Fruit fly (Drosophila melanogaster) whole organism, prepupa: Measurements from ENCODE around the gene CG32548.

Source experiments
- Blimp-1 ChIP-seq: fragments of 200-800 bp; sonication (Bioruptor generic); optimal IDR thresholded peaks from 3 replicates; lab custom pipeline; 2017; ENCODE audit warnings: missing biosample characterization, missing genetic modification characterization, mild to moderate bottlenecking, moderate library complexity, missing genetic modification reagents
- CG10631 ChIP-seq: fragments of 200-800 bp; sonication (Bioruptor generic); optimal IDR thresholded peaks from 2 replicates; lab custom pipeline; 2016; ENCODE audit warnings: missing biosample characterization, missing genetic modification characterization
- CG10669 ChIP-seq: fragments of 200-800 bp; sonication (Bioruptor generic); optimal IDR thresholded peaks from 3 replicates; lab custom pipeline; 2018; ENCODE audit warnings: missing biosample characterization, mild to moderate bottlenecking, missing genetic modification characterization, moderate library complexity
- CG11294 ChIP-seq: fragments of 200-800 bp; sonication (Bioruptor generic); IDR thresholded peaks from 2 replicates; pipeline ENCODE4 v1.3.6; 2022; ENCODE audit warnings: missing biosample characterization, missing genetic modification characterization
- CG15336 ChIP-seq: fragments of 200-800 bp; sonication (Bioruptor generic); IDR thresholded peaks from 2 replicates; pipeline ENCODE4 v1.3.6; 2022; ENCODE audit warnings: missing biosample characterization, missing genetic modification characterization
- CG32006 ChIP-seq: fragments of 200-800 bp; sonication (Bioruptor generic); optimal IDR thresholded peaks from 3 replicates; lab custom pipeline; 2017; ENCODE audit warnings: missing biosample characterization, mild to moderate bottlenecking, missing genetic modification characterization
- CG34406 ChIP-seq: fragments of 200-800 bp; sonication (Bioruptor generic); optimal IDR thresholded peaks from 3 replicates; lab custom pipeline; 2016; ENCODE audit warnings: missing biosample characterization, missing genetic modification characterization
- CG4318 ChIP-seq: fragments of 200-800 bp; sonication (Bioruptor generic); optimal IDR thresholded peaks from 3 replicates; lab custom pipeline; 2017; ENCODE audit warnings: missing biosample characterization, mild to moderate bottlenecking, missing genetic modification characterization
- CG6163 ChIP-seq: fragments of 200-800 bp; sonication (Bioruptor generic); IDR thresholded peaks from 3 replicates; pipeline ENCODE4 v1.3.6; 2022; ENCODE audit warnings: missing biosample characterization, missing genetic modification characterization
- CG6276 ChIP-seq: fragments of 200-800 bp; sonication (Bioruptor generic); optimal IDR thresholded peaks from 2 replicates; lab custom pipeline; 2017; ENCODE audit warnings: missing biosample characterization, mild to moderate bottlenecking, missing genetic modification characterization
- CG6792 ChIP-seq: fragments of 200-800 bp; sonication (Bioruptor generic); optimal IDR thresholded peaks from 3 replicates; lab custom pipeline; 2016; ENCODE audit warnings: missing biosample characterization, missing genetic modification characterization
- CG6854 ChIP-seq: fragments of 200-800 bp; sonication (Bioruptor generic); optimal IDR thresholded peaks from 2 replicates; lab custom pipeline; 2017; ENCODE audit warnings: missing biosample characterization, mild to moderate bottlenecking, missing genetic modification characterization
- CG7368 ChIP-seq: fragments of 200-800 bp; sonication (Bioruptor generic); optimal IDR thresholded peaks from 3 replicates; lab custom pipeline; 2016; ENCODE audit warnings: missing biosample characterization, missing genetic modification characterization
- CG8119 ChIP-seq: fragments of 200-800 bp; sonication (Bioruptor generic); IDR thresholded peaks from 3 replicates; pipeline ENCODE4 v1.3.6; 2022; ENCODE audit warnings: missing biosample characterization, missing genetic modification characterization
- Eip75B ChIP-seq: fragments of 200-800 bp; sonication (Bioruptor generic); optimal IDR thresholded peaks from 3 replicates; lab custom pipeline; 2016; ENCODE audit warnings: missing biosample characterization, missing genetic modification characterization
- Eip78C ChIP-seq: fragments of 200-800 bp; sonication (Bioruptor generic); peaks from one replicate; lab custom pipeline; 2016; ENCODE audit warnings: missing biosample characterization, missing genetic modification characterization
- Ets96B ChIP-seq: fragments of 200-800 bp; optimal IDR thresholded peaks from 2 replicates; lab custom pipeline; 2019; ENCODE audit warnings: missing biosample characterization, mild to moderate bottlenecking, missing genetic modification characterization, moderate library complexity
- Gug ChIP-seq: fragments of 200-800 bp; sonication (Bioruptor generic); IDR thresholded peaks from 2 replicates; pipeline ENCODE4 v1.3.6; 2022; ENCODE audit warnings: missing biosample characterization, missing genetic modification characterization
- Hr38 ChIP-seq: sonication (Bioruptor generic); optimal IDR thresholded peaks from 2 replicates; lab custom pipeline; 2016; ENCODE audit warnings: missing biosample characterization, missing genetic modification characterization
- Hr39 ChIP-seq: fragments of 200-800 bp; sonication (Bioruptor generic); optimal IDR thresholded peaks from 2 replicates; lab custom pipeline; 2016; ENCODE audit warnings: missing biosample characterization, missing genetic modification characterization
- Hr4 ChIP-seq: fragments of 200-800 bp; sonication (Bioruptor generic); optimal IDR thresholded peaks from 3 replicates; lab custom pipeline; 2016; ENCODE audit warnings: missing biosample characterization, missing genetic modification characterization
- Lpt ChIP-seq: fragments of 200-800 bp; sonication (Bioruptor generic); optimal IDR thresholded peaks from 3 replicates; lab custom pipeline; 2016; ENCODE audit warnings: missing biosample characterization, missing genetic modification characterization
- Met ChIP-seq: fragments of 200-800 bp; sonication (Bioruptor generic); optimal IDR thresholded peaks from 3 replicates; lab custom pipeline; 2016; ENCODE audit warnings: missing biosample characterization, missing genetic modification characterization
- OdsH ChIP-seq: fragments of 200-800 bp; sonication (Bioruptor generic); optimal IDR thresholded peaks from 3 replicates; lab custom pipeline; 2016; ENCODE audit warnings: missing biosample characterization, missing genetic modification characterization
- Sox14 ChIP-seq: fragments of 200-800 bp; sonication (Bioruptor generic); optimal IDR thresholded peaks from 3 replicates; lab custom pipeline; 2016; ENCODE audit warnings: missing biosample characterization, missing genetic modification characterization
- dac ChIP-seq: fragments of 200-800 bp; sonication (Bioruptor generic); optimal IDR thresholded peaks from 2 replicates; lab custom pipeline; 2017; ENCODE audit warnings: missing biosample characterization, mild to moderate bottlenecking, missing genetic modification characterization
- dsx ChIP-seq: fragments of 200-800 bp; optimal IDR thresholded peaks from 3 replicates; lab custom pipeline; 2019; ENCODE audit warnings: missing biosample characterization, mild to moderate bottlenecking, missing genetic modification characterization, moderate library complexity; ENCODE audit not compliant: poor library complexity, severe bottlenecking
- eg ChIP-seq: fragments of 200-800 bp; sonication (Bioruptor generic); IDR thresholded peaks from 3 replicates; pipeline ENCODE4 v1.3.6; 2022; ENCODE audit warnings: missing biosample characterization, missing genetic modification characterization
- esn ChIP-seq: fragments of 200-800 bp; sonication (Bioruptor generic); optimal IDR thresholded peaks from 2 replicates; lab custom pipeline; 2016; ENCODE audit warnings: missing biosample characterization, mild to moderate bottlenecking, missing genetic modification characterization, moderate library complexity
- fd59A ChIP-seq: fragments of 200-800 bp; sonication (Bioruptor generic); optimal IDR thresholded peaks from 2 replicates; lab custom pipeline; 2017; ENCODE audit warnings: missing biosample characterization, mild to moderate bottlenecking, missing genetic modification characterization, missing genetic modification reagents
- fd85E ChIP-seq: fragments of 200-800 bp; sonication (Bioruptor generic); optimal IDR thresholded peaks from 3 replicates; lab custom pipeline; 2016; ENCODE audit warnings: missing biosample characterization, missing genetic modification characterization
- fkh ChIP-seq: fragments of 200-800 bp; sonication (Bioruptor generic); optimal IDR thresholded peaks from 3 replicates; lab custom pipeline; 2017; ENCODE audit warnings: missing biosample characterization, mild to moderate bottlenecking, missing genetic modification characterization, moderate library complexity
- lz ChIP-seq: fragments of 200-800 bp; sonication (Bioruptor generic); optimal IDR thresholded peaks from 3 replicates; lab custom pipeline; 2016; ENCODE audit warnings: missing biosample characterization, missing genetic modification characterization
- net ChIP-seq: fragments of 200-800 bp; sonication (Bioruptor generic); optimal IDR thresholded peaks from 3 replicates; lab custom pipeline; 2016; ENCODE audit warnings: missing biosample characterization, missing genetic modification characterization
- spab ChIP-seq: fragments of 200-800 bp; sonication (Bioruptor generic); optimal IDR thresholded peaks from 2 replicates; lab custom pipeline; 2017; ENCODE audit warnings: missing biosample characterization, mild to moderate bottlenecking, missing genetic modification characterization, missing genetic modification reagents
- ss ChIP-seq, 2 experiments: fragments of 200-800 bp; sonication (Bioruptor generic); optimal IDR thresholded peaks; 2 replicates in 1 of 2; 3 replicates in 1 of 2; lab custom pipeline; 2017 to 2018; ENCODE audit warnings: mild to moderate bottlenecking in 2 of 2, missing biosample characterization in 2 of 2, missing genetic modification characterization in 2 of 2, moderate library complexity in 1 of 2
- svp ChIP-seq: fragments of 200-800 bp; sonication (Bioruptor generic); peaks from one replicate; lab custom pipeline; 2016; ENCODE audit warnings: missing biosample characterization, missing genetic modification characterization
- topi ChIP-seq: fragments of 200-800 bp; sonication (Bioruptor generic); optimal IDR thresholded peaks from 3 replicates; lab custom pipeline; 2016; ENCODE audit warnings: missing biosample characterization, missing genetic modification characterization
- vri ChIP-seq: fragments of 200-800 bp; sonication (Bioruptor generic); optimal IDR thresholded peaks from 3 replicates; lab custom pipeline; 2016; ENCODE audit warnings: missing biosample characterization, mild to moderate bottlenecking, missing genetic modification characterization

CG32548 gene

dm6 chrX:18405567-18406059, 34.8 kb downstream of the CG32548 start (continued):
- TF ChIP-seq Lpt, result peak; percentile 64
- peak; percentile 2 for TF ChIP-seq topi (GFP tag; lab: Kevin White, UChicago)
- TF ChIP-seq CG34406 (GFP tag; lab: Kevin White, UChicago), result no peak
- peak; percentile 5 for TF ChIP-seq esn (GFP tag; lab: Kevin White, UChicago)
- no peak for TF ChIP-seq vri
- no peak for TF ChIP-seq Hr38
- peak; percentile 9; the same call in 1 of the 2 replicates for TF ChIP-seq Gug (GFP tag; lab: Robert Waterston, UW)
- peak; percentile 5 for TF ChIP-seq spab (GFP tag; lab: Kevin White, UChicago)

dm6 chrX:18404632-18405238, 35.6 kb downstream of the CG32548 start:
- TF ChIP-seq Hr39, result peak; percentile 10
- peak; percentile 5 for TF ChIP-seq CG10631
- no peak; the same call in 2 of the 3 replicates for TF ChIP-seq CG6163 (GFP tag; lab: Robert Waterston, UW)
- no peak for TF ChIP-seq CG7368 (GFP tag; lab: Kevin White, UChicago)
- no peak for TF ChIP-seq CG10669
- peak; percentile 66 for TF ChIP-seq Hr4 (GFP tag; lab: Kevin White, UChicago)
- peak; percentile 39 for TF ChIP-seq CG15336 (GFP tag; lab: Robert Waterston, UW)
- peak; percentile 16 for TF ChIP-seq lz (GFP tag; lab: Kevin White, UChicago)
- peak; percentile 76 for TF ChIP-seq CG32006
- TF ChIP-seq CG6276 (GFP tag; lab: Kevin White, UChicago), result peak; percentile 36
- TF ChIP-seq Blimp-1 (GFP tag; lab: Kevin White, UChicago), result no peak
- peak; percentile 82 for TF ChIP-seq dsx (GFP tag; lab: Kevin White, UChicago)
- no peak for TF ChIP-seq Sox14 (GFP tag; lab: Kevin White, UChicago)
- TF ChIP-seq Met (GFP tag; lab: Kevin White, UChicago), result peak; percentile 16
- peak; percentile 77 for TF ChIP-seq svp (GFP tag; lab: Kevin White, UChicago)
- no peak for TF ChIP-seq Ets96B
- TF ChIP-seq fd85E, result no peak
- TF ChIP-seq Eip75B (GFP tag; lab: Kevin White, UChicago), result peak; percentile 12
- peak in 1 of 2 experiments; percentile 23 for TF ChIP-seq ss (GFP tag; optimal IDR thresholded peaks at IDR 0.05; lab: Kevin White, UChicago)
- no peak for TF ChIP-seq spab (GFP tag; lab: Kevin White, UChicago)
- no peak for TF ChIP-seq net (GFP tag; lab: Kevin White, UChicago)
- TF ChIP-seq CG6854, result peak; percentile 16
- peak; percentile 47 for TF ChIP-seq Gug (GFP tag; lab: Robert Waterston, UW)
- TF ChIP-seq Eip78C (GFP tag; lab: Kevin White, UChicago), result peak; percentile 84
- TF ChIP-seq eg (GFP tag; lab: Robert Waterston, UW), result peak; percentile 43; the same call in 1 of the 3 replicates
- peak; percentile 60 for TF ChIP-seq CG4318
- TF ChIP-seq CG11294 (GFP tag; lab: Robert Waterston, UW), result peak; percentile 3; the same call in 1 of the 2 replicates
- peak; percentile 2 for TF ChIP-seq OdsH
- TF ChIP-seq fkh (GFP tag; lab: Kevin White, UChicago), result peak; percentile 59
- TF ChIP-seq CG8119 (GFP tag; lab: Robert Waterston, UW), result peak; percentile 14; the same call in 1 of the 3 replicates
- TF ChIP-seq fd59A (GFP tag; lab: Kevin White, UChicago), result peak; percentile 30
- no peak for TF ChIP-seq CG6792
- TF ChIP-seq vri, result peak; percentile 88
- peak; percentile 4 for TF ChIP-seq dac
